Worm (Caenorhabditis elegans): ENCODE results near the gene F32H5.1.

Gene F32H5.1

DNA sequence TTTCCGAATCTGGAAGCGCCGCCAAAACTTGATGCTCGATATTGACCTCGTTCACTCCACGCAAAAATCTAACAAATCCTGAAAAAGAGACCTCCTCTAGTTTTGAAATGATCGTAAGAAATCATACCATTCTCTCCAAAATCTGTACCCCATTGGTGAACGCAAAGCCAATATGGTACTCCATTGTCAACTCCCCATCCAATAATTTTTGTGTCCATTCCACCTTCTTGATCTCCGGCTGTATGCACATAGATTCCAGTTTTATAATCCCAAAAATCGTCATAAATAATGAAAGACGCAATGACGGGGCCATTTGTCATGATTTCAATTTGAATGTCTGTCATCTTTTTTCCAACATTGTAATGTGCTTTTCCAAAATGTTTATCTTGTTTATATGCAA lies 1.6 kb downstream of the F32H5.1 start:
- TF ChIP-seq nhr-28 (tag; optimal IDR thresholded peaks at IDR 0.05) = no peak
- peak in 1 of 2 experiments; percentile 82 for TF ChIP-seq unc-62 (GFP tag; optimal IDR thresholded peaks at IDR 0.05 in 1 of 2)
- TF ChIP-seq unc-62 (tag; optimal IDR thresholded peaks at IDR 0.05) = no peak

DNA sequence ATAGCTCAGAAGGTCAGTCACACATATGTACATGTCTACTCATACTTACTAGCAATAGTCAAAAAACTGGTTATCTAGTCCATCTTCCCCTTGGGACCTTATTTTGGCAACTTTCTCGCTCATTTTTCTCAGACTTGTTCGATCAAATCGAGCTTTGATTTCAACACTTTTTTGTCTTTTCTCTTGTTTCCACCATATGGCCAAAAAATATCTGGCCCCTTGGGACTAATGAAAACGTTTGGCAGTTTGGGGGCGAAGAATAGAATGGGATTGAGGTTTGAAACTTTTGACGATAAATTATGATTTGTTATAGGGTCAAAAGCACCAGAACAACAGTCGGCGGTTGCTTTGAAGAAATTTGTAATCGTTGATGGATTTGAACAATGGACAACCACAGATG lies 5.4 kb downstream of the F32H5.1 start:
- TF ChIP-seq mes-2 (tag; optimal IDR thresholded peaks at IDR 0.05; ENCODE audit: poor library complexity, severe bottlenecking) (no peak), aha-1 (tag) (no peak), T20F7.1 (GFP tag; optimal IDR thresholded peaks at IDR 0.05) (no peak), unc-39 (tag; optimal IDR thresholded peaks at IDR 0.05) (no peak), lsy-2 (tag; optimal IDR thresholded peaks at IDR 0.05) (peak in 1 of 2 experiments; percentile 19), unc-62 (GFP tag; optimal IDR thresholded peaks at IDR 0.05 in 1 of 2) (peak in 1 of 2 experiments; percentile 67), unc-62 (tag; optimal IDR thresholded peaks at IDR 0.05) (no peak)

DNA sequence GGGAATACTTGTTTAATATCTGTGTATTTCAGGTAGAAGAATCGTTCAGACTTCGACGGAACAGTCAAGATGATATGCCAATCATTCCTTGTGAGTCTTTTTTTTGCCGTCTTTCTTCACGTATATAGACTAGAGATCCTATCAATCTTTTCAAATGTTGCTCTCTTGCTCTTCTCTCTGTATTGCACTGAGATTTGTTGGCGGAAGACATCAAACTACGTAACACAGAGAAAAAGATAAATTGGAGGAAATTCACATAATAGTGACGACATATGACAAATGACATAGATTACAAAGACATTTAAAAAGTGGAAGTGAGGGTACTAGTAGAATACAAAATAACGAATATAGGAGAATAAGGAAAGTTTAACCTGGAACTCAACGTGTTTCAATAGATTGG lies 6.1 kb downstream of the F32H5.1 start:
- TF ChIP-seq unc-62 (GFP tag; optimal IDR thresholded peaks at IDR 0.05 in 1 of 2) = peak in 1 of 2 experiments; percentile 99
- no peak for TF ChIP-seq unc-62 (tag; optimal IDR thresholded peaks at IDR 0.05)
- no peak for TF ChIP-seq F44E2.7 (GFP tag; IDR thresholded peaks at IDR 0.05)
- peak; percentile 71 for TF ChIP-seq ceh-20 (GFP tag; IDR thresholded peaks at IDR 0.05)
- TF ChIP-seq lsy-2 (tag; optimal IDR thresholded peaks at IDR 0.05) = peak in 1 of 2 experiments; percentile 30

DNA sequence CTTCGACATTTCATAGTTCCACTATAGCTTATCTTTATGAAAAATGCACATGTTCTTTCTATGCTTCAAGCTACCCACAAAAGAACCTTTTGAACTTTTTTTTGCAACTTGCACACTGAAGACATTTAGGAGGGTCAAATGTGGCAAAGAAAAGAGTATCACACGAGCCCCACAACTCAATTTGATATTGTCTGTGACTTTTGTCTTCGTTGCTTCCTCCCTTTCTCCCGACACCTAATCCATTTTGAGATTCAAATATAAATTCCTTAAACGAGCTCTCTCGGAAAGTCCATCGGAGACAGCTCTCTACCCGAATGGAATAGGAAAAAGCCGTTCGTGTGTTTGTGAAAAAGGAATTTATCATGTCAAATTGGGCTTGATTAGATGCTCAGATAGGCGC lies 7.5 kb downstream of the F32H5.1 start:
- TF ChIP-seq unc-39 (tag; optimal IDR thresholded peaks at IDR 0.05) (no peak), daf-16 (GFP tag; optimal IDR thresholded peaks at IDR 0.05) (no peak), daf-16 (tag; optimal IDR thresholded peaks at IDR 0.05) (no peak), ZK337.2 (GFP tag; IDR thresholded peaks at IDR 0.05) (no peak), mdt-29 (GFP tag; IDR thresholded peaks at IDR 0.05) (no peak), ceh-44 (GFP tag; IDR thresholded peaks at IDR 0.05) (no peak), fkh-10 (GFP tag; optimal IDR thresholded peaks at IDR 0.05) (peak; percentile 11), F49E8.2 (tag; optimal IDR thresholded peaks at IDR 0.05; ENCODE audit: borderline replicate concordance) (no peak)

DNA sequence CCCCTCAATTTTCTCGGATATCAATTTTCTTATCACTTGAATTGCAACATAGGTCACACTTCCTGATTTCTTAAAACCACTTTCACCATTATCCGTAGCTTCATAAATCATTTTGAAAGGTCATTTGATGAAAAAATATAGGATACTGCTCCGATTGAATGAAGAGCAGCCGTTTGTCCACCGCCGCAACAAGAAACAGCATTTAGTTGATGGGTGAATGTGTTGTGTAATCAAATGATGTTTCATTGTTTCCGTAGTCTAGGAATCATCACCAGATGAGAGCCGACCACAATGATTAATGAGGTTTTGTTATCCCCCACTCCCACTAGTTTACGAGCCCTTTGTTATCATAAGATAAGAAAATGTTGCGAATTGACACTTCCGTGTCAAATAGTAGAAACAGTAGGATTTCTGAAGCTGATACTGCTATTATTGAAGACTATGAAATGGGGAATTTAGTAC lies 11.9 kb downstream of the F32H5.1 start, which contains the start of gene twk-43:
TSS of gene twk-43 (plus strand) at position 412 of the 462 bp plus-strand sequence.
- TF ChIP-seq unc-130 (GFP tag; optimal IDR thresholded peaks at IDR 0.05) (no peak), F10B5.3 (tag; optimal IDR thresholded peaks at IDR 0.05) (no peak), php-3 (GFP tag; IDR thresholded peaks at IDR 0.05) (0 out of 2 replicates have a peak, but pooled peaks have one; percentile 37), tag-97 (GFP tag; IDR thresholded peaks at IDR 0.05) (no peak), daf-16 (GFP tag; optimal IDR thresholded peaks at IDR 0.05) (peak in 1 of 2 experiments; percentile 44), daf-16 (tag; optimal IDR thresholded peaks at IDR 0.05) (no peak), snpc-1.2 (GFP tag; IDR thresholded peaks at IDR 0.05) (no peak), nhr-11 (tag; optimal IDR thresholded peaks at IDR 0.05) (peak; percentile 26), unc-62 (GFP tag; optimal IDR thresholded peaks at IDR 0.05 in 1 of 2) (peak in 1 of 2 experiments; percentile 78), unc-62 (tag; optimal IDR thresholded peaks at IDR 0.05) (no peak)

DNA sequence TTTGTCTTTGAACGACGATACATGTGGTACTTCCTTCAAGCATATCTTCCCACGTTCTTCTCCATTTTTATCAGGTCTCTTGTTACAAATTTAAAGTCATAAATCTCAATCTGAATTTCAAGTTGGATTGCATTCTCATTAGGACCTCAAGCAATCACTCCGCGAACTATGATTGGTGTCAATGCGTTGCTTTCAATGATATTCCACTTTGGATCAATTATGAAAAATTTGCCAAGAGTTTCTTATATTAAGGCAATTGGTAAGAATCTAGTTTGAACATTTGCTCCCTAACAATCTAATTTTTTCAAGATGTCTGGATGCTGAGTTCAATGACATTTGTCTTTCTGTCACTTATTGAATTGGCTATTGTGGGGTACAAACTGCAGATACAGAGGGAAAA lies 15.6 kb downstream of the F32H5.1 start:
- TF ChIP-seq dmd-9 (GFP tag; IDR thresholded peaks at IDR 0.05) = no peak
- no peak for TF ChIP-seq madf-9 (GFP tag; conservative IDR thresholded peaks at IDR 0.05)
- TF ChIP-seq rbr-2 (tag; optimal IDR thresholded peaks at IDR 0.05) = no peak
- no peak for TF ChIP-seq ctbp-1 (GFP tag; IDR thresholded peaks at IDR 0.05)
- peak in 1 of 2 experiments; percentile 94 for TF ChIP-seq unc-62 (GFP tag; optimal IDR thresholded peaks at IDR 0.05 in 1 of 2)
- no peak for TF ChIP-seq unc-62 (tag; optimal IDR thresholded peaks at IDR 0.05)
- no peak for TF ChIP-seq nhr-48 (tag; optimal IDR thresholded peaks at IDR 0.05)

Measured in whole organism, L4 larva.